Worm (Caenorhabditis elegans): ENCODE data around the gene adal-1.

The adal-1 gene

DNA sequence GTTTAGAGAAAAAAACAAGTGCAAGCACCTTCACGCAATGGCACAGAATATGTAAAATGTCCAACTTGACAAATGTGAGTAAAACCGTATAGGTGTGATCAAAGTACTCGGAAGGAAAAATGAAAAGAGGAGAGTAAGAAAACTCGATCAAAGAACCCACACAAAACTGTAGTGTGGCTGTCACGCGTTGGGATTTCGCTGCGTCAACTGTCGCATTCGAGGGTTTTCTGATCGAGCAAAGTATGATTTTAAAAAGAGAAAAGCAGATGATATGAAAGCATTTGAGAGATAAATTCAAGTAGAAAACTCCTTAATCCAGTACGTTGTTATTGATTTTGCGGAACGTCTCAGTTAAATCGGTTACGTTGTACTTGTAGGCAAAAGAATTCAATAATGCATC is 1.6 kb downstream of the adal-1 start (continued):
- TF ChIP-seq snpc-4 (tag; optimal IDR thresholded peaks at IDR 0.05) (no peak), lin-39 (tag; optimal IDR thresholded peaks at IDR 0.05) (no peak)

DNA sequence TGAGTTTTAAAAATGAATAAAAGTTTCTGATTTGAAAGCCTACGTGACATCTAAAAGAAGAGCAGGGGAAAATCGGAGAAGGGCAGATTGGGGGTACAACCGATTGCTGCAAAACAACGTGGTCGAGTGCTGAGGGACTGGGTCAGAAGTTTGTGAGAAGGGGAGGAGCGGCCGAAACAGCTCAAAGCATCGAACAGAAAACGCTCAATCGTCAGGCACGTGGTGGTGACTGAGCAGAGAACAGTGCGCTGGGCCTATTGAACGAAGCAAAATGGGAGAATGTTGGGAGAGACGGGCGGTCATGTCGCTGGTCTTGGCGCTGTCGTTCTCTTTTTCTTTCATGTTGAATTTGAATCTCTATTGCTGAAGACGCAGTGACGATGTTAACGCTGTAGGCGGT is 2.3 kb downstream of the adal-1 start:
- TF ChIP-seq ztf-4 (tag; optimal IDR thresholded peaks at IDR 0.05) (peak; percentile 13), nhr-10 (tag; optimal IDR thresholded peaks at IDR 0.05) (no peak), ama-1 (optimal IDR thresholded peaks at IDR 0.05) (peak; percentile 88), lin-13 (GFP tag; optimal IDR thresholded peaks at IDR 0.05) (peak; percentile 32), ZK546.5 (tag; optimal IDR thresholded peaks at IDR 0.05) (no peak), alr-1 (tag; optimal IDR thresholded peaks at IDR 0.05) (no peak), lsy-2 (tag; optimal IDR thresholded peaks at IDR 0.05) (peak in 1 of 2 experiments; percentile 11), nhr-77 (tag; optimal IDR thresholded peaks at IDR 0.05) (no peak), unc-62 (GFP tag; optimal IDR thresholded peaks at IDR 0.05) (no peak), Y55F3AM.14 (GFP tag; optimal IDR thresholded peaks at IDR 0.05) (no peak), nhr-237 (tag; optimal IDR thresholded peaks at IDR 0.05) (no peak), fos-1 (tag; optimal IDR thresholded peaks at IDR 0.05) (peak; percentile 65), C34F6.9 (tag; optimal IDR thresholded peaks at IDR 0.05) (peak; percentile 66), nhr-21 (tag; optimal IDR thresholded peaks at IDR 0.05) (peak; percentile 78), snpc-4 (tag; optimal IDR thresholded peaks at IDR 0.05) (peak; percentile 21), sma-3 (GFP tag; optimal IDR thresholded peaks at IDR 0.05) (peak; percentile 54), ztf-11 (tag; optimal IDR thresholded peaks at IDR 0.05) (no peak), nhr-25 (tag; optimal IDR thresholded peaks at IDR 0.05) (peak; percentile 40), nhr-23 (tag; optimal IDR thresholded peaks at IDR 0.05) (no peak), elt-3 (tag; optimal IDR thresholded peaks at IDR 0.05) (no peak), sma-9 (GFP tag; optimal IDR thresholded peaks at IDR 0.05) (peak; percentile 74), sma-9 (tag; optimal IDR thresholded peaks at IDR 0.05) (no peak), unc-55 (GFP tag; optimal IDR thresholded peaks at IDR 0.05) (peak; percentile 40), sem-4 (tag; optimal IDR thresholded peaks at IDR 0.05) (peak; percentile 58), blmp-1 (tag; optimal IDR thresholded peaks at IDR 0.05; ENCODE audit: insufficient read depth) (peak; percentile 47), egl-27 (tag; optimal IDR thresholded peaks at IDR 0.05) (peak; percentile 43), mdl-1 (tag; optimal IDR thresholded peaks at IDR 0.05) (peak; percentile 60 to 92), zag-1 (tag; optimal IDR thresholded peaks at IDR 0.05) (no peak), F13H6.1 (tag; optimal IDR thresholded peaks at IDR 0.05) (peak; percentile 63), gmeb-1 (tag; optimal IDR thresholded peaks at IDR 0.05) (peak; percentile 7), lin-39 (tag; optimal IDR thresholded peaks at IDR 0.05) (no peak), mab-5 (tag; optimal IDR thresholded peaks at IDR 0.05) (no peak), nhr-129 (tag; optimal IDR thresholded peaks at IDR 0.05) (peak; percentile 94), nhr-12 (tag; optimal IDR thresholded peaks at IDR 0.05) (no peak), peb-1 (tag; optimal IDR thresholded peaks at IDR 0.05) (no peak), unc-39 (tag; optimal IDR thresholded peaks at IDR 0.05) (no peak), crh-2 (tag; optimal IDR thresholded peaks at IDR 0.05) (peak; percentile 32), lin-11 (tag; optimal IDR thresholded peaks at IDR 0.05) (peak; percentile 26), skn-1 (tag; optimal IDR thresholded peaks at IDR 0.05) (no peak)

DNA sequence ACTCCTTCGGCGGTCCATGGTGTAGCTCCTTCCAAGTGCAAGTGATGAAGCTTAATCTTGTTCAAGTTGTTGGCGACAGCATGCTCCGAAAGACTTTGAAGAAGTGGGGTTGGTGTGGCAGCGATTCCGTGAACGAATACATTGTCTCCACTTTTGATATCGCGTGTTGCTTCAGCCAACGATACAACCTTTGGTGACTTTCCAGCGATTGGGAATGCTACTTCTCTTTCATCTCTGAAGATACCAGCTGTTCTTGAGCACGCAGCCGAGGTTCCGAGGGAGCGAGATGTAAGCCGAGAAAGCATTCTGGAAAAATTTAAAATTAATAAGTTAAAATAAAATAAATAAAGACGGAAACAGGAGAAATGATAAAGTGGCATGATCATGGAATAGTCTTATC is 3.3 kb downstream of the adal-1 start, which contains the start of gene acer-1:
Gene acer-1, minus strand, starts transcription at position 306 of the 400 bp plus-strand sequence.
- TF ChIP-seq nhr-129 (tag; optimal IDR thresholded peaks at IDR 0.05) (peak; percentile 21), ama-1 (optimal IDR thresholded peaks at IDR 0.05) (peak; percentile 49), ZK546.5 (tag; optimal IDR thresholded peaks at IDR 0.05) (no peak), dmd-4 (tag; optimal IDR thresholded peaks at IDR 0.05) (no peak), Y55F3AM.14 (GFP tag; optimal IDR thresholded peaks at IDR 0.05) (peak; percentile 28)

DNA sequence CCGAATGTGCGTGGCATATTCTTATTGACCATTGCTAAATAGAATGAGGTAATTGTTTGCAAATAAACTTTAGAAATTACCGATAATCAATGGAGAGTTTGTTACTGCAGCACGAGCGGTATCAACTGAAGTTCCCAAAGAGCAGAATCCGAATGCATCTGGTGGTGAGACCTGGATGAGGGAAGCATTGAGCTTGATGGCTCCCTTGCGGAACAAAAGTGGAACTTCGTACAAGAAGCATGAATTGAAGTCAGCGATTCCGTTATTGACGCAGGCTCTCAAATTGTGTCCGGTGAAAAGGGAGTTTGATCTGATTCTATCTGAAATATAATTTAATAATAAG is 3.9 kb downstream of the adal-1 start:
- TF ChIP-seq gmeb-1 (tag; optimal IDR thresholded peaks at IDR 0.05) = peak; percentile 15
- no peak for TF ChIP-seq R02D3.7 (tag; optimal IDR thresholded peaks at IDR 0.05)
- no peak for TF ChIP-seq ceh-16 (tag; optimal IDR thresholded peaks at IDR 0.05)
- no peak for TF ChIP-seq sem-4 (tag; optimal IDR thresholded peaks at IDR 0.05)

All from whole organism, L2 larva.